Worm (Caenorhabditis elegans) whole organism, L4 larva: ENCODE data around the gene gap-1.

Source experiments
- F44E2.7 ChIP-seq: fragments of 200-800 bp; sonication (Bioruptor generic); IDR thresholded peaks from 2 replicates; pipeline ENCODE4 v2.1.2; 2022; ENCODE audit warnings: missing genetic modification characterization, missing compliant biosample characterization
- ceh-44 ChIP-seq: fragments of 200-800 bp; sonication (Bioruptor generic); IDR thresholded peaks from 2 replicates; pipeline ENCODE4 v1.3.6; 2022; ENCODE audit warnings: missing genetic modification reagents, missing genetic modification characterization, missing compliant biosample characterization
- ceh-82 ChIP-seq: sonication (generic microtip); optimal IDR thresholded peaks from 2 replicates; lab custom pipeline; 2017; ENCODE audit warnings: missing biosample characterization, missing genetic modification characterization
- fkh-10 ChIP-seq: fragments of 150-350 bp; optimal IDR thresholded peaks from 2 replicates; lab custom pipeline; 2014; ENCODE audit warnings: missing biosample characterization, missing genetic modification reagents, missing genetic modification characterization
- nhr-11 ChIP-seq: fragments of 150-350 bp; optimal IDR thresholded peaks from 2 replicates; lab custom pipeline; 2014; ENCODE audit warnings: missing biosample characterization, missing genetic modification characterization
- saeg-2 ChIP-seq: fragments of 200-800 bp; sonication (Bioruptor generic); IDR thresholded peaks from 2 replicates; pipeline ENCODE4 v1.3.6; 2022; ENCODE audit warnings: missing genetic modification reagents, missing genetic modification characterization, missing compliant biosample characterization

- TF ChIP-seq ceh-82 (tag; lab: Kevin White, UChicago) (no peak), F44E2.7 (GFP tag; lab: Robert Waterston, UW) (no peak), fkh-10 (peak; percentile 88), ceh-44 (no peak), saeg-2 (GFP tag; lab: Robert Waterston, UW) (no peak), nhr-11 (no peak)
Measured at ce11 chrX:2191925-2192554, at the start of gene gap-1.
